Worm (Caenorhabditis elegans) whole organism, L1 larva: Measurements from ENCODE around the gene xpc-1.

Source experiments
- C34B4.2 ChIP-seq: sonication (generic microtip); optimal IDR thresholded peaks from 2 replicates; lab custom pipeline; 2017; ENCODE audit warnings: mild to moderate bottlenecking, missing genetic modification characterization, missing compliant biosample characterization
- Y116A8C.19 ChIP-seq: sonication (generic microtip); optimal IDR thresholded peaks from 2 replicates; lab custom pipeline; 2016; ENCODE audit warnings: missing compliant biosample characterization, missing genetic modification characterization, borderline replicate concordance
- alr-1 ChIP-seq: fragments of 200-800 bp; sonication (Bioruptor generic); optimal IDR thresholded peaks from 2 replicates; lab custom pipeline; 2018; ENCODE audit warnings: borderline replicate concordance, mild to moderate bottlenecking, missing genetic modification characterization, missing compliant biosample characterization
- ama-1 ChIP-seq: fragments of 150-350 bp; optimal IDR thresholded peaks from 2 replicates; lab custom pipeline; 2014
- ceh-63 ChIP-seq: fragments of 200-800 bp; sonication (Bioruptor generic); optimal IDR thresholded peaks from 2 replicates; lab custom pipeline; 2018; ENCODE audit warnings: mild to moderate bottlenecking, missing genetic modification characterization, missing compliant biosample characterization
- ceh-82 ChIP-seq, 3 experiments: fragments of 150-350 bp in 1 of 3; sonication (generic microtip) in 2 of 3; optimal IDR thresholded peaks; 2 replicates each; lab custom pipeline; 2014 to 2017; ENCODE audit warnings: missing biosample characterization in 3 of 3, missing genetic modification characterization in 3 of 3
- ceh-90 ChIP-seq: sonication (generic microtip); optimal IDR thresholded peaks from 2 replicates; lab custom pipeline; 2016; ENCODE audit warnings: missing genetic modification characterization, missing compliant biosample characterization
- dpl-1 ChIP-seq, 3 experiments: fragments of 150-350 bp in 2 of 3; sonication (generic microtip) in 1 of 3; optimal IDR thresholded peaks; 2 replicates each; lab custom pipeline; 2014 to 2017; ENCODE audit warnings: missing biosample characterization in 3 of 3, missing genetic modification characterization in 3 of 3, missing genetic modification reagents in 3 of 3
- efl-1 ChIP-seq, 4 experiments: fragments of 150-350 bp; optimal IDR thresholded peaks in 3 of 4; peaks in 1 of 4; 1 replicate in 1 of 4; 2 replicates in 3 of 4; lab custom pipeline; 2014; ENCODE audit warnings: missing biosample characterization in 2 of 4, missing genetic modification characterization in 2 of 4, missing genetic modification reagents in 2 of 4
- efl-3 ChIP-seq: fragments of 200-800 bp; sonication (Bioruptor generic); optimal IDR thresholded peaks from 2 replicates; lab custom pipeline; 2018; ENCODE audit warnings: mild to moderate bottlenecking, missing genetic modification characterization, missing compliant biosample characterization
- egl-13 ChIP-seq: sonication (generic microtip); optimal IDR thresholded peaks from 2 replicates; lab custom pipeline; 2016; ENCODE audit warnings: missing genotype, missing genetic modification reagents, missing genetic modification characterization, missing compliant biosample characterization
- elt-2 ChIP-seq: sonication (generic microtip); optimal IDR thresholded peaks from 2 replicates; lab custom pipeline; 2016; ENCODE audit warnings: missing genetic modification characterization, mild to moderate bottlenecking, inconsistent platforms, missing compliant biosample characterization, missing genetic modification reagents
- ets-5 ChIP-seq: fragments of 200-800 bp; sonication (Bioruptor generic); IDR thresholded peaks from 2 replicates; pipeline ENCODE4 v1.3.6; 2022; ENCODE audit warnings: missing genetic modification characterization, missing compliant biosample characterization
- fkh-10 ChIP-seq: sonication (generic microtip); optimal IDR thresholded peaks from 2 replicates; lab custom pipeline; 2017; ENCODE audit warnings: missing biosample characterization, missing genetic modification reagents, missing genetic modification characterization
- fkh-8 ChIP-seq: sonication (generic microtip); optimal IDR thresholded peaks from 2 replicates; lab custom pipeline; 2016; ENCODE audit warnings: mild to moderate bottlenecking, missing genetic modification characterization, missing compliant biosample characterization
- grh-1 ChIP-seq: fragments of 200-800 bp; sonication (Bioruptor generic); IDR thresholded peaks from 2 replicates; pipeline ENCODE4 v1.3.6; 2022; ENCODE audit warnings: missing genetic modification reagents, missing genetic modification characterization, missing compliant biosample characterization
- hlh-17 ChIP-seq: fragments of 200-800 bp; sonication (Bioruptor generic); optimal IDR thresholded peaks from 2 replicates; lab custom pipeline; 2018; ENCODE audit warnings: missing genetic modification characterization, mild to moderate bottlenecking, missing compliant biosample characterization, moderate library complexity, borderline replicate concordance
- irx-1 ChIP-seq: sonication (generic microtip); optimal IDR thresholded peaks from 2 replicates; lab custom pipeline; 2016; ENCODE audit warnings: missing genetic modification characterization, missing compliant biosample characterization
- isw-1 ChIP-seq: fragments of 200-800 bp; sonication (Bioruptor generic); IDR thresholded peaks from 2 replicates; pipeline ENCODE4 v1.3.6; 2022; ENCODE audit warnings: missing genetic modification characterization, missing compliant biosample characterization
- lin-13 ChIP-seq: fragments of 150-350 bp; optimal IDR thresholded peaks from 2 replicates; lab custom pipeline; 2014; ENCODE audit warnings: missing biosample characterization, missing genetic modification reagents, missing genetic modification characterization
- lin-15B ChIP-seq: fragments of 150-350 bp; sonication (generic microtip); optimal IDR thresholded peaks from 3 replicates; lab custom pipeline; 2014; ENCODE audit warnings: missing biosample characterization, missing genetic modification characterization
- lin-35 ChIP-seq, 2 experiments: fragments of 150-350 bp; optimal IDR thresholded peaks; 2 replicates each; lab custom pipeline; 2014; ENCODE audit warnings: missing biosample characterization in 2 of 2, missing genetic modification characterization in 2 of 2, missing genetic modification reagents in 2 of 2
- lin-39 ChIP-seq: fragments of 150-350 bp; optimal IDR thresholded peaks from 2 replicates; lab custom pipeline; 2014; ENCODE audit warnings: missing biosample characterization, missing genetic modification reagents, missing genetic modification characterization
- lir-3 ChIP-seq: sonication (generic microtip); optimal IDR thresholded peaks from 2 replicates; lab custom pipeline; 2016; ENCODE audit warnings: mild to moderate bottlenecking, missing genetic modification characterization, moderate library complexity, missing compliant biosample characterization; ENCODE audit not compliant: poor library complexity
- lsy-2 ChIP-seq, 2 experiments: fragments of 150-350 bp; optimal IDR thresholded peaks; 2 replicates each; lab custom pipeline; 2014; ENCODE audit warnings: missing biosample characterization in 2 of 2, missing genetic modification characterization in 2 of 2
- mab-9 ChIP-seq: fragments of 200-800 bp; sonication (Bioruptor generic); IDR thresholded peaks from 2 replicates; pipeline ENCODE4 v1.3.6; 2022; ENCODE audit warnings: missing genetic modification reagents, missing genetic modification characterization, missing compliant biosample characterization
- mef-2 ChIP-seq: fragments of 150-350 bp; optimal IDR thresholded peaks from 2 replicates; lab custom pipeline; 2014; ENCODE audit warnings: missing biosample characterization, missing genetic modification characterization
- nhr-237 ChIP-seq: fragments of 150-350 bp; optimal IDR thresholded peaks from 2 replicates; lab custom pipeline; 2014; ENCODE audit warnings: missing biosample characterization, missing genetic modification characterization
- nhr-28 ChIP-seq: fragments of 150-350 bp; optimal IDR thresholded peaks from 2 replicates; lab custom pipeline; 2014; ENCODE audit warnings: missing biosample characterization, missing genetic modification characterization
- nhr-47 ChIP-seq: sonication (generic microtip); optimal IDR thresholded peaks from 2 replicates; lab custom pipeline; 2016; ENCODE audit warnings: mild to moderate bottlenecking, missing genetic modification characterization, moderate library complexity, missing compliant biosample characterization
- nhr-71 ChIP-seq: sonication (generic microtip); optimal IDR thresholded peaks from 2 replicates; lab custom pipeline; 2016; ENCODE audit warnings: mild to moderate bottlenecking, missing genetic modification characterization, moderate library complexity, missing compliant biosample characterization
- nhr-76 ChIP-seq: sonication (generic microtip); optimal IDR thresholded peaks from 2 replicates; lab custom pipeline; 2017; ENCODE audit warnings: missing biosample characterization, missing genetic modification characterization
- nhr-77 ChIP-seq: fragments of 150-350 bp; optimal IDR thresholded peaks from 2 replicates; lab custom pipeline; 2014; ENCODE audit warnings: missing biosample characterization, missing genetic modification characterization
- nhr-85 ChIP-seq: sonication (generic microtip); peaks from one replicate; lab custom pipeline; 2016; ENCODE audit warnings: missing genetic modification characterization, inconsistent platforms, missing compliant biosample characterization
- nhr-90 ChIP-seq: sonication (generic microtip); optimal IDR thresholded peaks from 2 replicates; lab custom pipeline; 2016; ENCODE audit warnings: mild to moderate bottlenecking, missing genetic modification characterization, missing compliant biosample characterization; ENCODE audit not compliant: poor library complexity
- pag-3 ChIP-seq: sonication (generic microtip); optimal IDR thresholded peaks from 2 replicates; lab custom pipeline; 2017; ENCODE audit warnings: missing genetic modification characterization, mild to moderate bottlenecking, missing compliant biosample characterization, antibody characterized with exemption, borderline replicate concordance; ENCODE audit not compliant: insufficient read depth
- pax-3 ChIP-seq: fragments of 200-800 bp; sonication (Bioruptor generic); optimal IDR thresholded peaks from 2 replicates; lab custom pipeline; 2018; ENCODE audit warnings: mild to moderate bottlenecking, missing genetic modification characterization, moderate library complexity, missing compliant biosample characterization
- pqm-1 ChIP-seq: sonication (generic microtip); optimal IDR thresholded peaks from 3 replicates; lab custom pipeline; 2017; ENCODE audit warnings: missing biosample characterization, missing genetic modification characterization
- rnt-1 ChIP-seq: sonication (generic microtip); optimal IDR thresholded peaks from 2 replicates; lab custom pipeline; 2016; ENCODE audit warnings: mild to moderate bottlenecking, missing genetic modification characterization, moderate library complexity, missing compliant biosample characterization
- skn-1 ChIP-seq: fragments of 150-350 bp; optimal IDR thresholded peaks from 2 replicates; lab custom pipeline; 2014; ENCODE audit warnings: missing biosample characterization, missing genetic modification characterization
- snpc-4 ChIP-seq: fragments of 150-350 bp; optimal IDR thresholded peaks from 2 replicates; lab custom pipeline; 2014; ENCODE audit warnings: missing biosample characterization, missing genetic modification characterization
- snu-23 ChIP-seq: sonication (generic microtip); optimal IDR thresholded peaks from 2 replicates; lab custom pipeline; 2016; ENCODE audit warnings: missing genetic modification characterization, missing compliant biosample characterization
- sox-4 ChIP-seq: sonication (generic microtip); optimal IDR thresholded peaks from 2 replicates; lab custom pipeline; 2016; ENCODE audit warnings: missing genetic modification characterization, missing compliant biosample characterization
- sptf-1 ChIP-seq: fragments of 150-350 bp; optimal IDR thresholded peaks from 2 replicates; lab custom pipeline; 2014; ENCODE audit warnings: missing biosample characterization, missing genetic modification characterization
- sup-37 ChIP-seq: fragments of 200-800 bp; sonication (Bioruptor generic); optimal IDR thresholded peaks from 2 replicates; lab custom pipeline; 2018; ENCODE audit warnings: mild to moderate bottlenecking, missing genetic modification characterization, missing compliant biosample characterization
- swsn-7 ChIP-seq: sonication (generic microtip); optimal IDR thresholded peaks from 2 replicates; lab custom pipeline; 2016; ENCODE audit warnings: missing genetic modification characterization, missing compliant biosample characterization
- tbx-2 ChIP-seq: sonication (generic microtip); optimal IDR thresholded peaks from 2 replicates; lab custom pipeline; 2016; ENCODE audit warnings: missing genetic modification characterization, missing compliant biosample characterization
- unc-130 ChIP-seq: fragments of 150-350 bp; optimal IDR thresholded peaks from 2 replicates; lab custom pipeline; 2017; ENCODE audit warnings: missing biosample characterization, missing genetic modification characterization, inconsistent platforms
- unc-30 ChIP-seq: sonication (generic microtip); optimal IDR thresholded peaks from 2 replicates; lab custom pipeline; 2017; ENCODE audit warnings: missing biosample characterization, missing genetic modification characterization
- unc-86 ChIP-seq: sonication (generic microtip); optimal IDR thresholded peaks from 2 replicates; lab custom pipeline; 2016; ENCODE audit warnings: missing genetic modification characterization, missing compliant biosample characterization
- xbp-1 ChIP-seq: sonication (generic microtip); optimal IDR thresholded peaks from 2 replicates; lab custom pipeline; 2016; ENCODE audit warnings: missing genetic modification characterization, missing compliant biosample characterization
- ztf-4 ChIP-seq: fragments of 150-350 bp; optimal IDR thresholded peaks from 2 replicates; lab custom pipeline; 2014; ENCODE audit warnings: missing biosample characterization, missing genetic modification characterization

Gene xpc-1

DNA sequence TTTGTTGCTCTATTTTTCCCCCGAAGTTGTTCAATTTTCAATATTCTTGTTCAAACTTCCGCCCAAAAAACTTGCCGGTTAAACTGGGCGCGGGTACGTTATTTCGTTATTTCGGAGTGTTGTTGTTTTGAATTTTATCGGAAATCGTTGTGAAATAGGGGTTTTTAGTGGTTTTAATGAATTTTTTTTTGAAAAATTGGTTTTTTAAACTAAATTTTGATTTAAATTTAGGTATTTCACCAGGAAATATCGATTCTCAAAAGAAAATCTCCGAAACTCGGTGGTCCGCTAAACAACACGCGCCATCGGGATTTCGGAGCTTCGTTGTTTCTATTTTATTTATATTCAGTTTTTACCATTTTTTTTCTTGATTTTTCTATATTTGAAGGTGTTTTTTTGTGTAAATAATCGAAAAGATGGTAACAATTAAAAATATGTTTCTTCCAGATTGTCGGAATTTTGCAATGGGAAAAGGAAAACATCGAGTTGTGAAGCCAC lies 39.7 kb upstream of the xpc-1 start, which contains the start of gene F52C12.2 (continued):
- TF ChIP-seq efl-1 (optimal IDR thresholded peaks at IDR 0.05; lab: Kevin White, UChicago) (peak; percentile 48 to 85), efl-1 (GFP tag; optimal IDR thresholded peaks at IDR 0.05 in 1 of 2; lab: Kevin White, UChicago) (peak; percentile 86 to 98), C34B4.2 (tag; lab: Kevin White, UChicago) (no peak), hlh-17 (GFP tag; lab: Kevin White, UChicago) (no peak), grh-1 (GFP tag; lab: Robert Waterston, UW) (no peak), nhr-77 (tag; lab: Kevin White, UChicago) (peak; percentile 14), snpc-4 (tag; lab: Kevin White, UChicago) (no peak), fkh-8 (tag; lab: Kevin White, UChicago) (peak; percentile 63), sup-37 (GFP tag; lab: Kevin White, UChicago) (peak; percentile 18), ceh-90 (tag; lab: Kevin White, UChicago) (no peak), snu-23 (peak; percentile 82), lin-13 (no peak), nhr-71 (tag; lab: Kevin White, UChicago) (peak; percentile 86), nhr-90 (tag; lab: Kevin White, UChicago) (peak; percentile 80), tbx-2 (tag; lab: Kevin White, UChicago) (peak; percentile 80), rnt-1 (no peak), pqm-1 (tag; lab: Kevin White, UChicago) (no peak), unc-30 (tag; lab: Kevin White, UChicago) (no peak), irx-1 (tag; lab: Kevin White, UChicago) (peak; percentile 67), swsn-7 (peak; percentile 82), alr-1 (tag; lab: Kevin White, UChicago) (no peak), pag-3 (no peak), ceh-63 (GFP tag; lab: Kevin White, UChicago) (no peak), sptf-1 (tag; lab: Kevin White, UChicago) (no peak), ama-1 (lab: Kevin White, UChicago) (no peak), lin-35 (GFP tag; optimal IDR thresholded peaks at IDR 0.05; lab: Kevin White, UChicago) (peak; percentile 79 to 91), Y116A8C.19 (no peak), ceh-82 (tag; optimal IDR thresholded peaks at IDR 0.05; lab: Kevin White, UChicago) (peak; percentile 47 to 52 (median 48)), nhr-85 (tag; lab: Kevin White, UChicago) (peak; percentile 83), lin-15B (tag; lab: Kevin White, UChicago) (peak; percentile 47), fkh-10 (GFP tag; lab: Kevin White, UChicago) (no peak), nhr-28 (no peak), elt-2 (tag; lab: Kevin White, UChicago) (peak; percentile 23), lir-3 (tag; lab: Kevin White, UChicago) (no peak), egl-13 (tag; lab: Kevin White, UChicago) (peak; percentile 71), dpl-1 (GFP tag; optimal IDR thresholded peaks at IDR 0.05; lab: Kevin White, UChicago) (peak; percentile 70 to 88 (median 84)), sox-4 (tag; lab: Kevin White, UChicago) (peak; percentile 49), nhr-237 (tag; lab: Kevin White, UChicago) (no peak), mab-9 (GFP tag; lab: Robert Waterston, UW) (no peak), pax-3 (tag; lab: Kevin White, UChicago) (peak; percentile 51), mef-2 (tag; lab: Kevin White, UChicago) (no peak), isw-1 (peak; percentile 65), lsy-2 (tag; optimal IDR thresholded peaks at IDR 0.05; lab: Kevin White, UChicago) (peak; percentile 69 to 80), xbp-1 (peak; percentile 87), efl-3 (GFP tag; lab: Kevin White, UChicago) (no peak), unc-130 (no peak), unc-86 (peak; percentile 59), lin-39 (peak; percentile 50), nhr-76 (no peak), ztf-4 (tag; lab: Kevin White, UChicago) (no peak), skn-1 (tag; lab: Kevin White, UChicago) (no peak), nhr-47 (tag; lab: Kevin White, UChicago) (peak; percentile 87), ets-5 (GFP tag; lab: Robert Waterston, UW) (no peak)
